Comparison of ENCODE assay signal across 1 fruit fly cellular context in the genomic region with DNA sequence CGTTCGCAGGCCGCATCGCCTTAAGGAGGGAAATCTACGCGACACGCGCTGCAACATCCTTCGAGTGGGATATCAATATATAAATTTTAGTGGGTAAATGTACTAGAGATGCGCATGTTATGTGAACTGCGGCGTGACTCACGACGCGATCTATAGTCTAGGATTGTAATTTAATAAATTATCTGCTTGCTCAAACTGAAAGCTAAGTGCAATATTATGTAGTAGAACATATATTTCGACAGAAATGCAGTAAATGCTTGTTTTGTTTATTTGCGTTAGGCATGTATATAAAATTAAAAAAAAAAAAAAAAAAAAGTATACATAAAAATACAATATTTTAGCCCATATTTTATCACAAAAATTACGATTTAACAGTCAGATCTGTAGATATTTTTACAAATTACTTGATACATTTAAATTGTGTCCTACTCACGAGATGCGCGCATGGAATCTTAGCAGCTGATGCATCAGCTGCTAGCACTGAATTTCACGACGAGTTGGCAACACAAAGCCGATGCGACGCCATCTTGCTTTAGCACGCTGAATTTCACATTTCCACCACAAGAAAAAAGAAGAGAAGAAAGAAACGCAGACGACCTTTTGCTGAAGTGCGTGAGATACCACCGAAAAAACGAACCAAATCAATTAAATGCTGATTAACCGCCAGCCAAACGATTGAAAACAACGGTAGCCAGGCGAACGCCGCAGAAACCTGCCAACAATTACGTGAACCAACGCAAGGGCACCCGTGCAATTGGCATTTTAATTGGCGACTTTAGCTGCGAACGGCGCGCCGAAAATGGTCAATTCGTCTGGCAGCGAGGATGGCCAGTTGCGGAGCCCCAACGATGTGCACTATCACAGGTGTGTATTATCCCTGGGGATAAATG.
A peak's percentile ranks its signal among the peaks of the same experiment; 100 is the strongest.
TF ChIP-seq lines count a peak whose summit lies in the region.

A gene (minus strand): TSS at position 507 of the 890 bp plus-strand sequence.
A gene (plus strand): TSS at position 528 of the 890 bp plus-strand sequence.

TF ChIP-seq in whole organism, embryonic, 481 proteins besides CTCF, POLR2A, EP300 and RAD21 (continued from another document and continues in another):
- peak; percentile 33; the same call in 1 of the 2 replicates for TF ChIP-seq CG31224 (GFP tag; IDR thresholded peaks at IDR 0.05; lab: Robert Waterston, UW)
- TF ChIP-seq CG14050 (GFP tag; IDR thresholded peaks at IDR 0.05; lab: Robert Waterston, UW): no peak
- no peak for TF ChIP-seq CG1233 (GFP tag; optimal IDR thresholded peaks at IDR 0.05; lab: Kevin White, UChicago)
- TF ChIP-seq Mrtf (GFP tag; IDR thresholded peaks at IDR 0.05; lab: Robert Waterston, UW): no peak
- no peak for TF ChIP-seq CG9727 (GFP tag; optimal IDR thresholded peaks at IDR 0.05; lab: Kevin White, UChicago)
- TF ChIP-seq CG4820 (GFP tag; optimal IDR thresholded peaks at IDR 0.05; lab: Kevin White, UChicago): peak; percentile 37
- no peak for TF ChIP-seq tll (GFP tag; optimal IDR thresholded peaks at IDR 0.05; lab: Kevin White, UChicago)
- no peak for TF ChIP-seq CG12299 (tag; optimal IDR thresholded peaks at IDR 0.05; lab: Kevin White, UChicago)
- no peak for TF ChIP-seq zfh2 (GFP tag; optimal IDR thresholded peaks at IDR 0.05; lab: Kevin White, UChicago)
- no peak for TF ChIP-seq CG11696 (GFP tag; IDR thresholded peaks at IDR 0.05; lab: Robert Waterston, UW)
- TF ChIP-seq jumu (GFP tag; optimal IDR thresholded peaks at IDR 0.05; lab: Kevin White, UChicago): no peak
- TF ChIP-seq maf-S (GFP tag; optimal IDR thresholded peaks at IDR 0.05; lab: Kevin White, UChicago): no peak
- no peak for TF ChIP-seq usp (GFP tag; optimal IDR thresholded peaks at IDR 0.05; lab: Kevin White, UChicago)
- TF ChIP-seq Lpt (GFP tag; optimal IDR thresholded peaks at IDR 0.05; lab: Kevin White, UChicago): no peak
- TF ChIP-seq Oaz (GFP tag; IDR thresholded peaks at IDR 0.05; lab: Robert Waterston, UW): no peak
- TF ChIP-seq CG3163 (GFP tag; optimal IDR thresholded peaks at IDR 0.05; lab: Kevin White, UChicago): no peak
- TF ChIP-seq CG7357 (GFP tag; IDR thresholded peaks at IDR 0.05; lab: Robert Waterston, UW): no peak
- no peak for TF ChIP-seq sob (GFP tag; IDR thresholded peaks at IDR 0.05; lab: Robert Waterston, UW)
- TF ChIP-seq CG9817 (tag; optimal IDR thresholded peaks at IDR 0.05; lab: Kevin White, UChicago): no peak
- no peak for TF ChIP-seq esg (GFP tag; conservative IDR thresholded peaks at IDR 0.05; lab: Robert Waterston, UW)
- TF ChIP-seq CG34224 (GFP tag; IDR thresholded peaks at IDR 0.05; lab: Robert Waterston, UW; ENCODE audit: partially characterized antibody): peak; percentile 70; the same call in 2 of the 3 replicates
- no peak for TF ChIP-seq CkIIα-i1 (GFP tag; IDR thresholded peaks at IDR 0.05; lab: Robert Waterston, UW)
- TF ChIP-seq CG13296 (GFP tag; optimal IDR thresholded peaks at IDR 0.05; lab: Kevin White, UChicago): peak; percentile 47
- peak; percentile 56 for TF ChIP-seq CG4617 (GFP tag; optimal IDR thresholded peaks at IDR 0.05; lab: Kevin White, UChicago; ENCODE audit: borderline replicate concordance)
- no peak; the same call in 1 of the 2 replicates for TF ChIP-seq CG6272 (GFP tag; IDR thresholded peaks at IDR 0.05; lab: Robert Waterston, UW)
- no peak for TF ChIP-seq CG8478 (optimal IDR thresholded peaks at IDR 0.05; lab: Kevin White, UChicago)
- no peak for TF ChIP-seq Doc2 (GFP tag; IDR thresholded peaks at IDR 0.05; lab: Robert Waterston, UW)
- TF ChIP-seq CG2199 (GFP tag; IDR thresholded peaks at IDR 0.05; lab: Robert Waterston, UW): no peak
- TF ChIP-seq dm (GFP tag; optimal IDR thresholded peaks at IDR 0.05; lab: Kevin White, UChicago): no peak
- no peak for TF ChIP-seq HHEX (GFP tag; optimal IDR thresholded peaks at IDR 0.05; lab: Kevin White, UChicago)
- TF ChIP-seq pan (optimal IDR thresholded peaks at IDR 0.05; lab: Kevin White, UChicago): no peak
- TF ChIP-seq pan (GFP tag; optimal IDR thresholded peaks at IDR 0.05 in 1 of 2, IDR thresholded peaks at IDR 0.05 in 1 of 2): no peak
- peak; percentile 57 for TF ChIP-seq lilli (GFP tag; optimal IDR thresholded peaks at IDR 0.05; lab: Kevin White, UChicago)
- no peak for TF ChIP-seq CG4360 (GFP tag; IDR thresholded peaks at IDR 0.05; lab: Robert Waterston, UW)
- peak; percentile 55 for TF ChIP-seq Meics (GFP tag; optimal IDR thresholded peaks at IDR 0.05; lab: Kevin White, UChicago)
- no peak for TF ChIP-seq CG14965 (GFP tag; optimal IDR thresholded peaks at IDR 0.05; lab: Kevin White, UChicago; ENCODE audit: borderline replicate concordance)
- peak; percentile 65 for TF ChIP-seq CG4424 (GFP tag; optimal IDR thresholded peaks at IDR 0.05; lab: Kevin White, UChicago)
- no peak for TF ChIP-seq Elba2 (GFP tag; optimal IDR thresholded peaks at IDR 0.05; lab: Kevin White, UChicago)
- peak; percentile 36 for TF ChIP-seq bbx (GFP tag; IDR thresholded peaks at IDR 0.05; lab: Robert Waterston, UW; ENCODE audit: partially characterized antibody)
- no peak for TF ChIP-seq jing (GFP tag; optimal IDR thresholded peaks at IDR 0.05; lab: Kevin White, UChicago)
- no peak for TF ChIP-seq onecut (GFP tag; IDR thresholded peaks at IDR 0.05; lab: Robert Waterston, UW)
- TF ChIP-seq CG8388 (GFP tag; optimal IDR thresholded peaks at IDR 0.05; lab: Kevin White, UChicago): peak; percentile 31
- TF ChIP-seq ssp (GFP tag; IDR thresholded peaks at IDR 0.05; lab: Robert Waterston, UW): peak; percentile 24; the same call in 1 of the 2 replicates
- peak; percentile 17 for TF ChIP-seq lab (GFP tag; optimal IDR thresholded peaks at IDR 0.05; lab: Kevin White, UChicago)
- TF ChIP-seq grn (GFP tag; optimal IDR thresholded peaks at IDR 0.05; lab: Kevin White, UChicago): no peak
- no peak for TF ChIP-seq dmrt99B (tag; optimal IDR thresholded peaks at IDR 0.05; lab: Kevin White, UChicago)
- no peak for TF ChIP-seq nerfin-2 (GFP tag; IDR thresholded peaks at IDR 0.05; lab: Robert Waterston, UW; ENCODE audit: partially characterized antibody)
- TF ChIP-seq tup (GFP tag; optimal IDR thresholded peaks at IDR 0.05; lab: Kevin White, UChicago): no peak
- peak; percentile 28 for TF ChIP-seq CG10209 (GFP tag; optimal IDR thresholded peaks at IDR 0.05; lab: Kevin White, UChicago)
- TF ChIP-seq Dip3 (GFP tag; optimal IDR thresholded peaks at IDR 0.05; lab: Kevin White, UChicago): no peak
- peak; percentile 54 for TF ChIP-seq CG18764 (GFP tag; optimal IDR thresholded peaks at IDR 0.05; lab: Kevin White, UChicago)
- no peak for TF ChIP-seq CG1832 (GFP tag; optimal IDR thresholded peaks at IDR 0.05; lab: Kevin White, UChicago)
- no peak for TF ChIP-seq en (GFP tag; optimal IDR thresholded peaks at IDR 0.05; lab: Kevin White, UChicago)
- TF ChIP-seq CG18262 (tag; optimal IDR thresholded peaks at IDR 0.05; lab: Kevin White, UChicago): peak; percentile 28
- no peak for TF ChIP-seq Antp (GFP tag; optimal IDR thresholded peaks at IDR 0.05; lab: Kevin White, UChicago)
- no peak for TF ChIP-seq tna (GFP tag; IDR thresholded peaks at IDR 0.05; lab: Robert Waterston, UW; ENCODE audit: partially characterized antibody)
- TF ChIP-seq ttk (GFP tag; IDR thresholded peaks at IDR 0.05; lab: Robert Waterston, UW): no peak
- TF ChIP-seq Atf6 (GFP tag; IDR thresholded peaks at IDR 0.05; lab: Robert Waterston, UW): 0 out of 2 replicates have a peak, but pooled peaks have one; percentile 36
- no peak for TF ChIP-seq CG31365 (tag; optimal IDR thresholded peaks at IDR 0.05; lab: Kevin White, UChicago)
- peak; percentile 97 for TF ChIP-seq trem (tag; optimal IDR thresholded peaks at IDR 0.05; lab: Kevin White, UChicago)
- TF ChIP-seq chn (GFP tag; optimal IDR thresholded peaks at IDR 0.05; lab: Kevin White, UChicago): peak; percentile 29
- peak; percentile 16 for TF ChIP-seq PHDP (tag; optimal IDR thresholded peaks at IDR 0.05; lab: Kevin White, UChicago)
- TF ChIP-seq Hr51 (GFP tag; optimal IDR thresholded peaks at IDR 0.05; lab: Kevin White, UChicago): peak; percentile 19 to 40
- peak; percentile 73 for TF ChIP-seq YL-1 (GFP tag; optimal IDR thresholded peaks at IDR 0.05; lab: Kevin White, UChicago)
- TF ChIP-seq mirr (GFP tag; optimal IDR thresholded peaks at IDR 0.05; lab: Kevin White, UChicago): no peak
- TF ChIP-seq CoRest (tag; optimal IDR thresholded peaks at IDR 0.05; lab: Kevin White, UChicago): peak; percentile 26
- no peak for TF ChIP-seq Neu2 (GFP tag; optimal IDR thresholded peaks at IDR 0.05; lab: Kevin White, UChicago; ENCODE audit: borderline replicate concordance)
- no peak for TF ChIP-seq gsb (GFP tag; IDR thresholded peaks at IDR 0.05; lab: Robert Waterston, UW)
- TF ChIP-seq mld (GFP tag; IDR thresholded peaks at IDR 0.05; lab: Robert Waterston, UW; ENCODE audit: partially characterized antibody): no peak; the same call in 2 of the 3 replicates
- TF ChIP-seq dpn (GFP tag; optimal IDR thresholded peaks at IDR 0.05; lab: Kevin White, UChicago): peak in 1 of 2 experiments; percentile 50
- no peak for TF ChIP-seq CG7987 (GFP tag; optimal IDR thresholded peaks at IDR 0.05; lab: Kevin White, UChicago)
- TF ChIP-seq CG14667 (GFP tag; IDR thresholded peaks at IDR 0.05; lab: Robert Waterston, UW): no peak
- peak; percentile 52 for TF ChIP-seq Sin3A (optimal IDR thresholded peaks at IDR 0.05; lab: Kevin White, UChicago)
- 0 out of 2 replicates have a peak, but pooled peaks have one; percentile 15 for TF ChIP-seq Ptx1 (GFP tag; IDR thresholded peaks at IDR 0.05; lab: Robert Waterston, UW)
- peak; percentile 53 for TF ChIP-seq mam (GFP tag; optimal IDR thresholded peaks at IDR 0.05; lab: Kevin White, UChicago)
- TF ChIP-seq ken (GFP tag; IDR thresholded peaks at IDR 0.05; lab: Robert Waterston, UW): no peak
- TF ChIP-seq CG10366 (GFP tag; IDR thresholded peaks at IDR 0.05; lab: Robert Waterston, UW): no peak
- peak; percentile 33; the same call in 1 of the 2 replicates for TF ChIP-seq Bgb (GFP tag; IDR thresholded peaks at IDR 0.05; lab: Robert Waterston, UW; ENCODE audit: partially characterized antibody)
- no peak for TF ChIP-seq CG12236 (GFP tag; optimal IDR thresholded peaks at IDR 0.05; lab: Kevin White, UChicago)
- TF ChIP-seq Blimp-1 (GFP tag; optimal IDR thresholded peaks at IDR 0.05; lab: Kevin White, UChicago): peak; percentile 21
- TF ChIP-seq cg (GFP tag; optimal IDR thresholded peaks at IDR 0.05; lab: Kevin White, UChicago): no peak
- TF ChIP-seq wek (GFP tag; optimal IDR thresholded peaks at IDR 0.05; lab: Kevin White, UChicago): no peak
- peak; percentile 38; the same call in 1 of the 2 replicates for TF ChIP-seq CG9932 (GFP tag; IDR thresholded peaks at IDR 0.05; lab: Robert Waterston, UW)
- TF ChIP-seq CG18476 (GFP tag; optimal IDR thresholded peaks at IDR 0.05; lab: Kevin White, UChicago): no peak
- no peak for TF ChIP-seq tx (GFP tag; optimal IDR thresholded peaks at IDR 0.05; lab: Kevin White, UChicago)
- peak; percentile 33 for TF ChIP-seq CG3847 (GFP tag; IDR thresholded peaks at IDR 0.05; lab: Robert Waterston, UW)
- peak; percentile 25 for TF ChIP-seq Hmr (GFP tag; optimal IDR thresholded peaks at IDR 0.05; lab: Kevin White, UChicago)
- no peak for TF ChIP-seq CG4282 (GFP tag; optimal IDR thresholded peaks at IDR 0.05; lab: Kevin White, UChicago)
- no peak for TF ChIP-seq fru (optimal IDR thresholded peaks at IDR 0.05; lab: Kevin White, UChicago)
- no peak for TF ChIP-seq kah (GFP tag; optimal IDR thresholded peaks at IDR 0.05; lab: Kevin White, UChicago)
- TF ChIP-seq Optix (GFP tag; IDR thresholded peaks at IDR 0.05; lab: Robert Waterston, UW): no peak
- no peak for TF ChIP-seq CG8089 (GFP tag; optimal IDR thresholded peaks at IDR 0.05; lab: Kevin White, UChicago)
- no peak for TF ChIP-seq hth (optimal IDR thresholded peaks at IDR 0.05; lab: Kevin White, UChicago)
- TF ChIP-seq CG3995 (GFP tag; optimal IDR thresholded peaks at IDR 0.05; lab: Kevin White, UChicago): peak; percentile 26
- TF ChIP-seq CG4404 (GFP tag; IDR thresholded peaks at IDR 0.05; lab: Robert Waterston, UW): no peak
- TF ChIP-seq scrt (GFP tag; optimal IDR thresholded peaks at IDR 0.05; lab: Kevin White, UChicago): no peak
- no peak for TF ChIP-seq CG9609 (GFP tag; optimal IDR thresholded peaks at IDR 0.05; lab: Kevin White, UChicago)
- TF ChIP-seq pb (GFP tag; optimal IDR thresholded peaks at IDR 0.05; lab: Kevin White, UChicago): no peak
- TF ChIP-seq CG7928 (GFP tag; optimal IDR thresholded peaks at IDR 0.05; lab: Kevin White, UChicago): no peak
- TF ChIP-seq BtbVII (GFP tag; optimal IDR thresholded peaks at IDR 0.05; lab: Kevin White, UChicago): peak; percentile 0
- no peak for TF ChIP-seq ac (GFP tag; optimal IDR thresholded peaks at IDR 0.05; lab: Kevin White, UChicago)
- TF ChIP-seq CG12391 (tag; optimal IDR thresholded peaks at IDR 0.05; lab: Kevin White, UChicago): peak; percentile 38
- peak; percentile 6 for TF ChIP-seq sug (tag; optimal IDR thresholded peaks at IDR 0.05; lab: Kevin White, UChicago)
- TF ChIP-seq salm (tag; optimal IDR thresholded peaks at IDR 0.05; lab: Kevin White, UChicago): no peak
- TF ChIP-seq CG34376 (GFP tag; optimal IDR thresholded peaks at IDR 0.05; lab: Kevin White, UChicago): no peak
- peak; percentile 69 for TF ChIP-seq lbe (GFP tag; optimal IDR thresholded peaks at IDR 0.05; lab: Kevin White, UChicago)
- TF ChIP-seq dati (GFP tag; IDR thresholded peaks at IDR 0.05; lab: Robert Waterston, UW): no peak
- TF ChIP-seq nerfin-1 (tag; optimal IDR thresholded peaks at IDR 0.05; lab: Kevin White, UChicago): no peak
- no peak for TF ChIP-seq CG2202 (tag; optimal IDR thresholded peaks at IDR 0.05; lab: Kevin White, UChicago)
- TF ChIP-seq Usf (GFP tag; optimal IDR thresholded peaks at IDR 0.05; lab: Kevin White, UChicago): no peak
- no peak for TF ChIP-seq CG6765 (GFP tag; optimal IDR thresholded peaks at IDR 0.05; lab: Kevin White, UChicago)
- TF ChIP-seq CG17359 (tag; optimal IDR thresholded peaks at IDR 0.05; lab: Kevin White, UChicago): peak; percentile 55
- peak; percentile 40 for TF ChIP-seq bcd (GFP tag; optimal IDR thresholded peaks at IDR 0.05; lab: Kevin White, UChicago)
- peak; percentile 55 for TF ChIP-seq Sry-δ (GFP tag; optimal IDR thresholded peaks at IDR 0.05; lab: Kevin White, UChicago)
- TF ChIP-seq sim (GFP tag; IDR thresholded peaks at IDR 0.05; lab: Robert Waterston, UW): no peak
- TF ChIP-seq CG8924 (tag; optimal IDR thresholded peaks at IDR 0.05; lab: Kevin White, UChicago): no peak
- TF ChIP-seq Xrp1 (GFP tag; IDR thresholded peaks at IDR 0.05; lab: Robert Waterston, UW): peak; percentile 38; the same call in 1 of the 2 replicates
- no peak for TF ChIP-seq Atf3 (GFP tag; optimal IDR thresholded peaks at IDR 0.05; lab: Kevin White, UChicago)
- TF ChIP-seq vvl (GFP tag; IDR thresholded peaks at IDR 0.05; lab: Robert Waterston, UW): no peak
- TF ChIP-seq D19B (GFP tag; optimal IDR thresholded peaks at IDR 0.05; lab: Kevin White, UChicago): peak; percentile 25
- TF ChIP-seq D19A (tag; optimal IDR thresholded peaks at IDR 0.05; lab: Kevin White, UChicago): peak; percentile 37
- no peak for TF ChIP-seq H2.0 (GFP tag; IDR thresholded peaks at IDR 0.05; lab: Robert Waterston, UW)
